Worm (Caenorhabditis elegans): ENCODE measurements around the gene lrr-1.

The lrr-1 gene

DNA sequence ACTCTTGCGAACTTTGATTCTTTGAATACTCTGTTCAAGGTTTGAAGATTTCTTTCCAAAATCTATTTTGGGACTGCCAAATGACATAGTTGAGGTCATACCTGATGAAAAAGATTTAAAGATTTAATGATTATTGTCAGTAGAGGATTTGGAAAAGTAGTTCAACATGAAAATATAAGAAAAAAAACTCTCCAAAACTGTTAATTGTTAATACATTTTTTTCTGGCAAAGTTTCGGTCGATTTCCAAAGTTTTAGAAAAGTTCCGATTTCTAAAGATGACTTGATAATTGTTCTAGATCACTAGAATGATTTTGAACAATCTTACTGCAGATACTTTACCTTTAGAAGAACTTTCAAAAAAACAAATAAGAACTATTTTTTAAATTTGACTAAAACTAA is 35.0 kb upstream of the lrr-1 start, which contains the start of gene C27A2.7:
Gene C27A2.7 (minus strand): TSS at position 101 of the 400 bp plus-strand sequence.
- TF ChIP-seq K02D7.2 (tag; optimal IDR thresholded peaks at IDR 0.05): no peak
- TF ChIP-seq F13H6.1 (tag; optimal IDR thresholded peaks at IDR 0.05): no peak
- no peak for TF ChIP-seq ceh-31 (tag; optimal IDR thresholded peaks at IDR 0.05)
- no peak for TF ChIP-seq lim-6 (tag; optimal IDR thresholded peaks at IDR 0.05)
- TF ChIP-seq rnt-1 (tag; optimal IDR thresholded peaks at IDR 0.05): no peak
- TF ChIP-seq ceh-22 (tag; optimal IDR thresholded peaks at IDR 0.05): no peak
- TF ChIP-seq che-1 (tag; optimal IDR thresholded peaks at IDR 0.05): no peak
- no peak for TF ChIP-seq pha-4 (tag; optimal IDR thresholded peaks at IDR 0.05)
- TF ChIP-seq ceh-19 (GFP tag; optimal IDR thresholded peaks at IDR 0.05): no peak
- no peak for TF ChIP-seq zip-5 (tag; optimal IDR thresholded peaks at IDR 0.05)
- no peak for TF ChIP-seq sox-4 (tag; optimal IDR thresholded peaks at IDR 0.05)
- TF ChIP-seq ceh-30 (tag; optimal IDR thresholded peaks at IDR 0.05): no peak
- no peak for TF ChIP-seq unc-42 (tag; optimal IDR thresholded peaks at IDR 0.05)
- no peak for TF ChIP-seq fkh-10 (GFP tag; optimal IDR thresholded peaks at IDR 0.05)
- no peak for TF ChIP-seq ceh-18 (tag; optimal IDR thresholded peaks at IDR 0.05)
- no peak for TF ChIP-seq ama-1 (optimal IDR thresholded peaks at IDR 0.05)
- TF ChIP-seq ttx-3 (tag; optimal IDR thresholded peaks at IDR 0.05): no peak
- TF ChIP-seq elt-4 (tag; optimal IDR thresholded peaks at IDR 0.05): no peak
- no peak for TF ChIP-seq C08G9.2 (tag; optimal IDR thresholded peaks at IDR 0.05)
- TF ChIP-seq Y22D7AL.16 (tag; optimal IDR thresholded peaks at IDR 0.05): no peak

DNA sequence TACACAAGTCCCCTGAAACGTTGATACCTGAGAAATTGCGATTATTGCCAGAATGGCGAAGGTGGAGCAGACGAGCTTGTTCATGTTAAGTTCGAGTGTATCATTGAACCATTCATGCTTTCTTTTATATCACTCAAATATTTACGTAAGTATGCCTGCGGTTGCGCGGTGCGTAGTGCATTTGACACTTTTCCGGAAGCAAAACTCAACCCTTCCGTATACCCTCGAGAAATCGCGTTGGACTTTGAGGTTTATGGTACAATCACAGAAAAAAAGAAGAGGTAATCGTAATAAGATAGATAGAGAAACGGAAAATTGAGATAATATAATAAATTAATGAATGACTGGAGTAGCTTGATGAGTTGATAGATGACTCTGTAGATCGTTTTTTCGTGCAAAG is 33.3 kb upstream of the lrr-1 start, which contains the start of gene idpb-2:
Gene idpb-2 (minus strand): TSS at position 101 of the 400 bp plus-strand sequence.
- TF ChIP-seq ceh-34 (tag; optimal IDR thresholded peaks at IDR 0.05) (no peak), unc-55 (GFP tag; optimal IDR thresholded peaks at IDR 0.05) (no peak), ceh-2 (tag; optimal IDR thresholded peaks at IDR 0.05) (no peak), ceh-6 (GFP tag; optimal IDR thresholded peaks at IDR 0.05) (no peak), sdc-2 (tag; optimal IDR thresholded peaks at IDR 0.05) (no peak), mec-3 (tag; optimal IDR thresholded peaks at IDR 0.05; ENCODE audit: borderline replicate concordance) (no peak), ceh-24 (tag; optimal IDR thresholded peaks at IDR 0.05) (no peak), ceh-19 (GFP tag; optimal IDR thresholded peaks at IDR 0.05) (no peak), F13H6.1 (tag; optimal IDR thresholded peaks at IDR 0.05) (no peak), pax-1 (tag; optimal IDR thresholded peaks at IDR 0.05) (no peak), unc-86 (tag; optimal IDR thresholded peaks at IDR 0.05) (no peak), pha-4 (tag; optimal IDR thresholded peaks at IDR 0.05) (no peak), unc-42 (tag; optimal IDR thresholded peaks at IDR 0.05) (no peak), fkh-10 (GFP tag; optimal IDR thresholded peaks at IDR 0.05) (no peak), rnt-1 (tag; optimal IDR thresholded peaks at IDR 0.05) (no peak), ceh-14 (tag; optimal IDR thresholded peaks at IDR 0.05) (no peak)

DNA sequence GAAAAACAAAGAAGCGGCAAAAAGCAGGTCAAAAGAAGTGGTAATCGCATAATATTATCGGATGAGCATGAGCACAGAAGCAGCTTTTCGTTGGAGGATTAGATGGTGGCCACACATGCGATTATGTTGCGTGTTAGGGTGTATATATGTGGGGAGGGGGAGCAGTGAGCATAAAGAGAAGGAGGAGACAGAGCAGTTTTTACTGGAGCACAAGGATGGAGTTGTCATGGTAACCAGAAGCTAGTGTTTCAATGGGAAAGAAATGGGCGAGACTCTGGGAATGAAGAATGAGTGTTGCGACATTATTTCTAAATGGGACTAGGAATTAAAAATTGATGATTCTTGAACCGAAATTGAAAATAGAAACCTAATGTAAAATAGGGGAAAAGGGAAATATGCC is 31.7 kb upstream of the lrr-1 start, which contains the start of gene C27A2.8:
Gene C27A2.8 (minus strand): TSS at position 117 of the 400 bp plus-strand sequence.
- TF ChIP-seq odd-2 (tag; optimal IDR thresholded peaks at IDR 0.05): no peak
- no peak for TF ChIP-seq T23F11.4 (GFP tag; optimal IDR thresholded peaks at IDR 0.05)

DNA sequence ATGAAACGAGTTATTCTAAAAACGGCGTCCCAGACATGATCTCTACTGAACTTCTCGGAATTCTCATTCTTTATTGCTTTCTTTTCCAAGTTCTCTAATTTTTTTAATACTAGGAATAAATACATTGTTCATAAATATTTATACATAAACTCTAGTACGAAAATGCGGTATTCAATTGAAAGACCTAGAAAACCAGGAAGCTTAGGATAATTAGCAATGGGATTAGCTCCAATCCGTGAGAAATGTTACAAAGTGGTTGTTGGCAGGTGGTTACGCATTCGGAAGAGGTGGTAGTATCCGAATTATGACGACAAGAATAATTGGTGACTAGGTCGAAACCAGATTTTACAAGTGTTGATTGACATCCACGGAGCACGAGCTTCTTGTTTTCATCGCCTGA is 30.7 kb upstream of the lrr-1 start:
- no peak for TF ChIP-seq hlh-13 (GFP tag; optimal IDR thresholded peaks at IDR 0.05)
- TF ChIP-seq rnt-1 (tag; optimal IDR thresholded peaks at IDR 0.05): no peak
- no peak for TF ChIP-seq K02D7.2 (tag; optimal IDR thresholded peaks at IDR 0.05)
- TF ChIP-seq ceh-9 (tag; optimal IDR thresholded peaks at IDR 0.05): no peak
- TF ChIP-seq C38D4.7 (GFP tag; optimal IDR thresholded peaks at IDR 0.05): no peak
- TF ChIP-seq unc-3 (GFP tag; conservative IDR thresholded peaks at IDR 0.05): no peak
- no peak for TF ChIP-seq unc-3 (tag; optimal IDR thresholded peaks at IDR 0.05)
- no peak for TF ChIP-seq nhr-232 (tag; optimal IDR thresholded peaks at IDR 0.05)
- TF ChIP-seq pat-9 (tag; optimal IDR thresholded peaks at IDR 0.05): no peak
- no peak for TF ChIP-seq hlh-15 (tag; optimal IDR thresholded peaks at IDR 0.05)
- TF ChIP-seq syd-9 (tag; optimal IDR thresholded peaks at IDR 0.05): no peak
- no peak for TF ChIP-seq ztf-16 (tag; optimal IDR thresholded peaks at IDR 0.05)
- TF ChIP-seq hlh-30 (tag; optimal IDR thresholded peaks at IDR 0.05; ENCODE audit: insufficient read depth): no peak
- no peak for TF ChIP-seq ceh-18 (tag; optimal IDR thresholded peaks at IDR 0.05)
- TF ChIP-seq K09A11.1 (tag; optimal IDR thresholded peaks at IDR 0.05; ENCODE audit: insufficient read depth): no peak
- TF ChIP-seq tbx-7 (tag; optimal IDR thresholded peaks at IDR 0.05): no peak
- TF ChIP-seq ttx-3 (tag; optimal IDR thresholded peaks at IDR 0.05): no peak
- no peak for TF ChIP-seq dmd-4 (tag; optimal IDR thresholded peaks at IDR 0.05; ENCODE audit: borderline replicate concordance)

Measured in whole organism, late embryonic.